Worm (Caenorhabditis elegans): ENCODE measurements around the gene C29F7.1.

The C29F7.1 gene

DNA sequence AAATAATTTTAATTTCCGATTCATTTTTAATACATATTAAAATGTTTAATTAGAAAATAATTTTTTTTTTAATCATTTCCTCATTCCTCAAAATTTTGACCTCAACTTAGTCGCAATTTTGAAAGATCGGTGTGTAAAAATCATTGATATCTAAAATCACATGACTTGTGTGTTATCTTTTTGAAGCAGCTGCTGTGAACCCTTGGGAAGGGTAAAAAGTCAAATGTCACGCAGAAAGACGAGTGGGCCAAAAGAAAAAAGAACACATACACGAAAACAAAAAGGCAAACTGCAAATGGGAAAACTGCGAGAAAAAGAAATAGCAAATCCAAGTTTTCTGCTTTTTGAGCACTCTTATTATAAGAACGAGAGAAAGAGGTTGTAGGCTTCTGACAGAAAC lies 26.5 kb upstream of the C29F7.1 start (continued):
- TF ChIP-seq hlh-11 (tag; optimal IDR thresholded peaks at IDR 0.05) = no peak
- no peak for TF ChIP-seq lin-39 (tag; optimal IDR thresholded peaks at IDR 0.05)
- no peak for TF ChIP-seq saeg-2 (GFP tag; IDR thresholded peaks at IDR 0.05)
- peak in 1 of 2 experiments; percentile 42 for TF ChIP-seq hif-1 (tag; optimal IDR thresholded peaks at IDR 0.05)
- TF ChIP-seq F37D6.2 (tag; optimal IDR thresholded peaks at IDR 0.05) = no peak
- no peak for TF ChIP-seq D1046.2 (GFP tag; IDR thresholded peaks at IDR 0.05)
- no peak for TF ChIP-seq F26F4.8 (GFP tag; conservative IDR thresholded peaks at IDR 0.05)

DNA sequence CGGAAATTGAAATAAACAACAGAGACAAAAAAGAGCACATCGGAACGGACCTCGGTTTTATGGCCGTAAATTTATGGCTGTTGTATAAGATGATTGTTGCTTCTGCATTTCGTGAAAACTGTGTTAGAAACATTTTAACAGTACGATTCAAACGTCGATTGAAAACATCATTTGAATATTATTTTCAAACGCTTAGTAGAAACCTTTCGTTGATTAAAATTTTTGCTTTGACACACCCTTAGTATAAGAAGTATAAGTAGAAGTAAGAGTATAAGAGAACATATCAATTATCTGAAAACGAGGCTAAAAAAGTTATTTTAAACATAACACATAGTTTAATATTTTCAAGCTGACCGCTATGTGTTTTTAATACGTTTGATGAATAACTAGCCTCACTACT lies 25.0 kb upstream of the C29F7.1 start:
- TF ChIP-seq unc-62 (GFP tag; optimal IDR thresholded peaks at IDR 0.05 in 1 of 2) (peak in 1 of 2 experiments; percentile 94), unc-62 (tag; optimal IDR thresholded peaks at IDR 0.05) (no peak), mxl-3 (GFP tag; optimal IDR thresholded peaks at IDR 0.05) (no peak)

DNA sequence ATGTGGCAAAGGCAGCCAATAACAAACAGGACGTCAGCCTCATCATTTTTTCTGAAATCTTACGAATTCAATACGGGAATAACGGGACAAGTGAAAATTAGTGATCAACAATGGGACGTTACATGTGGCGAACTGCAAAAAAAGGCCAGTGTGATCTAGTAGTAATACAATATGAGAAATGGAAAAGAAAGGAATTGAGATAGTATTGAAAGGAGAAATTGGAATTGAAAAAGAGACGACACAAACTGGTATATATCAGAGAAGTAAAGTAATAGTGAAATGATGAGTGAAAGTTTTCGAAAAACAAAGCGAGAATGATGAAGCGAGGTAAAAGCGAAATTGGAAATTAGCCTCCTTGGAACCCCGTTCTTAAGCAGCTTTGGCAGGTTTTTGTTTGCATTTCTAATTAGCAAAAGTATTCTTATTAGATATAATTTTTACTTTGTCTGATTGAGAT lies 22.2 kb upstream of the C29F7.1 start, which contains the start of gene C49F8.3:
Gene C49F8.3, minus strand, starts transcription at position 51 of the 457 bp plus-strand sequence.
- TF ChIP-seq nhr-25 (tag; optimal IDR thresholded peaks at IDR 0.05; ENCODE audit: borderline replicate concordance, insufficient read depth) (peak; percentile 1), rbr-2 (tag; optimal IDR thresholded peaks at IDR 0.05) (no peak), aly-2 (tag; optimal IDR thresholded peaks at IDR 0.05) (no peak), lin-38 (GFP tag; IDR thresholded peaks at IDR 0.05) (no peak), madf-9 (GFP tag; conservative IDR thresholded peaks at IDR 0.05) (no peak), ceh-62 (tag; optimal IDR thresholded peaks at IDR 0.05) (no peak), mxl-3 (GFP tag; optimal IDR thresholded peaks at IDR 0.05) (no peak), hlh-30 (tag; optimal IDR thresholded peaks at IDR 0.05; ENCODE audit: insufficient read depth) (no peak), saeg-2 (GFP tag; IDR thresholded peaks at IDR 0.05) (no peak), spr-1 (tag; optimal IDR thresholded peaks at IDR 0.05) (no peak), unc-62 (GFP tag; optimal IDR thresholded peaks at IDR 0.05 in 1 of 2) (peak in 1 of 2 experiments; percentile 11), unc-62 (tag; optimal IDR thresholded peaks at IDR 0.05) (no peak), fkh-10 (GFP tag; optimal IDR thresholded peaks at IDR 0.05) (no peak), fos-1 (tag; optimal IDR thresholded peaks at IDR 0.05) (no peak), nhr-42 (GFP tag; IDR thresholded peaks at IDR 0.05) (no peak), nhr-41 (GFP tag; IDR thresholded peaks at IDR 0.05) (no peak)

DNA sequence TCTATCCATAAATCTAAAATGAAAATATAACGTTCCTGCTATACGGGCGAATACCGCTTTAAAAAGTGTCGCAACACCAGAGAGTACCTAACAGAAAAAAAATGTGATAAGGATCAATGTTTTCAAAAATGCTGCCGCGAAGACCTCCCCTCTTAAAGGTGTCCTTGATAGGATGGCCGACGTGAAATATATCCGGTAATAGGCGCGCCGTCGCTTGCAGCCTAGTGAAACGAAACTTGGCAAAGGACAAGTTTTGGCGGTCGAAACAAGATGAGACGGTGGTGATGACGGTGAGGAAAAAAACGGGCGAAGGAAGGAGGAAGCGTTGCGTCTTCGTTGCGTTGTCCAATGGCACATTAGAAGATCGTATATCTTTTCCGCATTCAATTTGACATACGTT lies 20.9 kb upstream of the C29F7.1 start:
- TF ChIP-seq ceh-20 (GFP tag; IDR thresholded peaks at IDR 0.05) (no peak), ztf-7 (tag; optimal IDR thresholded peaks at IDR 0.05) (no peak), unc-62 (GFP tag; optimal IDR thresholded peaks at IDR 0.05 in 1 of 2) (peak in 1 of 2 experiments; percentile 59), unc-62 (tag; optimal IDR thresholded peaks at IDR 0.05) (no peak), Y5F2A.4 (GFP tag; optimal IDR thresholded peaks at IDR 0.05) (no peak), fkh-10 (GFP tag; optimal IDR thresholded peaks at IDR 0.05) (no peak), ceh-28 (tag; optimal IDR thresholded peaks at IDR 0.05) (no peak), nhr-48 (tag; optimal IDR thresholded peaks at IDR 0.05) (peak; percentile 5), nhr-102 (tag; optimal IDR thresholded peaks at IDR 0.05) (no peak), ceh-32 (tag; optimal IDR thresholded peaks at IDR 0.05; ENCODE audit: poor library complexity) (no peak), T20F7.1 (GFP tag; optimal IDR thresholded peaks at IDR 0.05) (no peak), spr-3 (GFP tag; optimal IDR thresholded peaks at IDR 0.05) (no peak), nhr-6 (tag; optimal IDR thresholded peaks at IDR 0.05) (no peak), hif-1 (tag; optimal IDR thresholded peaks at IDR 0.05) (no peak), dpl-1 (GFP tag; optimal IDR thresholded peaks at IDR 0.05) (no peak), nhr-77 (tag; optimal IDR thresholded peaks at IDR 0.05) (no peak), nhr-42 (GFP tag; IDR thresholded peaks at IDR 0.05) (no peak), nhr-237 (tag; optimal IDR thresholded peaks at IDR 0.05) (no peak), daf-12 (tag; optimal IDR thresholded peaks at IDR 0.05) (no peak), mxl-3 (GFP tag; optimal IDR thresholded peaks at IDR 0.05) (peak; percentile 48), mep-1 (tag; optimal IDR thresholded peaks at IDR 0.05) (no peak)
